Worm (Caenorhabditis elegans) whole organism, L4 larva: Measurements from ENCODE around the gene T22C8.6.
A peak's percentile ranks its signal among the peaks of the same experiment; 100 is the strongest.

Experiments
- F49E8.2 ChIP-seq: sonication (generic microtip); optimal IDR thresholded peaks from 2 replicates; lab custom pipeline; 2016; ENCODE audit warnings: missing compliant biosample characterization, mild to moderate bottlenecking, missing genetic modification characterization, borderline replicate concordance
- T26A8.4 ChIP-seq: fragments of 200-800 bp; sonication (Bioruptor generic); IDR thresholded peaks from 2 replicates; pipeline ENCODE4 v1.3.6; 2022; ENCODE audit warnings: missing genetic modification characterization, missing compliant biosample characterization
- ZK337.2 ChIP-seq: fragments of 200-800 bp; sonication (Bioruptor generic); IDR thresholded peaks from 2 replicates; pipeline ENCODE4 v1.3.6; 2022; ENCODE audit warnings: missing genetic modification reagents, missing genetic modification characterization, missing compliant biosample characterization
- aha-1 ChIP-seq: fragments of 150-350 bp; peaks from one replicate; lab custom pipeline; 2014; ENCODE audit warnings: missing biosample characterization, missing genetic modification characterization
- aly-2 ChIP-seq: sonication (generic microtip); optimal IDR thresholded peaks from 2 replicates; lab custom pipeline; 2018; ENCODE audit warnings: missing biosample characterization, missing genetic modification characterization
- ceh-44 ChIP-seq: fragments of 200-800 bp; sonication (Bioruptor generic); IDR thresholded peaks from 2 replicates; pipeline ENCODE4 v1.3.6; 2022; ENCODE audit warnings: missing genetic modification reagents, missing genetic modification characterization, missing compliant biosample characterization
- ces-1 ChIP-seq: fragments of 150-350 bp; sonication (generic microtip); optimal IDR thresholded peaks from 4 replicates; lab custom pipeline; 2014; ENCODE audit warnings: missing biosample characterization, missing genetic modification reagents, missing genetic modification characterization
- ctbp-1 ChIP-seq: fragments of 200-800 bp; sonication (Bioruptor generic); IDR thresholded peaks from 2 replicates; pipeline ENCODE4 v1.3.6; 2022; ENCODE audit warnings: missing genetic modification reagents, missing genetic modification characterization, missing compliant biosample characterization
- daf-16 ChIP-seq, 3 experiments: sonication (generic microtip); optimal IDR thresholded peaks; 2 replicates each; lab custom pipeline; 2016 to 2017; ENCODE audit warnings: missing genetic modification characterization in 3 of 3, missing genetic modification reagents in 3 of 3, mild to moderate bottlenecking in 2 of 3, missing compliant biosample characterization in 2 of 3, missing biosample characterization in 1 of 3, moderate library complexity in 1 of 3
- dmd-8 ChIP-seq: fragments of 200-800 bp; sonication (Bioruptor generic); IDR thresholded peaks from 2 replicates; pipeline ENCODE4 v1.3.6; 2022; ENCODE audit warnings: missing genetic modification characterization, missing compliant biosample characterization
- dmd-9 ChIP-seq: fragments of 200-800 bp; sonication (Bioruptor generic); IDR thresholded peaks from 2 replicates; pipeline ENCODE4 v1.3.6; 2022; ENCODE audit warnings: missing genetic modification reagents, missing genetic modification characterization, missing compliant biosample characterization
- dpl-1 ChIP-seq: fragments of 150-350 bp; optimal IDR thresholded peaks from 2 replicates; lab custom pipeline; 2014; ENCODE audit warnings: missing biosample characterization, missing genetic modification reagents, missing genetic modification characterization
- dve-1 ChIP-seq: sonication (generic microtip); optimal IDR thresholded peaks from 2 replicates; lab custom pipeline; 2017; ENCODE audit warnings: antibody characterized with exemption, mild to moderate bottlenecking, missing genetic modification characterization, missing compliant biosample characterization; ENCODE audit not compliant: insufficient read depth
- fkh-10 ChIP-seq: fragments of 150-350 bp; optimal IDR thresholded peaks from 2 replicates; lab custom pipeline; 2014; ENCODE audit warnings: missing biosample characterization, missing genetic modification reagents, missing genetic modification characterization
- hif-1 ChIP-seq, 2 experiments: sonication (generic microtip); optimal IDR thresholded peaks; 2 replicates each; lab custom pipeline; 2016 to 2017; ENCODE audit warnings: missing compliant biosample characterization in 2 of 2, missing genetic modification characterization in 2 of 2, missing genetic modification reagents in 2 of 2, missing genotype in 2 of 2, mild to moderate bottlenecking in 1 of 2
- hlh-11 ChIP-seq: fragments of 200-800 bp; sonication (Bioruptor generic); optimal IDR thresholded peaks from 2 replicates; lab custom pipeline; 2018; ENCODE audit warnings: mild to moderate bottlenecking, missing genetic modification characterization, missing compliant biosample characterization
- hlh-30 ChIP-seq: sonication (generic microtip); optimal IDR thresholded peaks from 2 replicates; lab custom pipeline; 2017; ENCODE audit warnings: antibody characterized with exemption, mild to moderate bottlenecking, missing genetic modification characterization, missing compliant biosample characterization; ENCODE audit not compliant: insufficient read depth
- lin-39 ChIP-seq: fragments of 150-350 bp; optimal IDR thresholded peaks from 2 replicates; lab custom pipeline; 2014; ENCODE audit warnings: missing biosample characterization, missing genetic modification reagents, missing genetic modification characterization
- lsy-2 ChIP-seq, 2 experiments: fragments of 150-350 bp in 1 of 2; sonication (generic microtip) in 1 of 2; optimal IDR thresholded peaks; 2 replicates each; lab custom pipeline; 2014 to 2017; ENCODE audit warnings: missing biosample characterization in 2 of 2, missing genetic modification characterization in 2 of 2
- madf-5 ChIP-seq, 2 experiments: fragments of 200-800 bp; sonication (Bioruptor generic); IDR thresholded peaks; 2 replicates each; pipeline ENCODE4 v1.3.6; 2022; ENCODE audit warnings: missing compliant biosample characterization in 2 of 2, missing genetic modification characterization in 2 of 2
- mdl-1 ChIP-seq, 2 experiments: fragments of 150-350 bp in 1 of 2; sonication (generic microtip) in 1 of 2; optimal IDR thresholded peaks; 2 replicates each; lab custom pipeline; 2014 to 2017; ENCODE audit warnings: missing biosample characterization in 2 of 2, missing genetic modification characterization in 2 of 2
- mep-1 ChIP-seq: fragments of 150-350 bp; sonication (generic microtip); optimal IDR thresholded peaks from 3 replicates; lab custom pipeline; 2014; ENCODE audit warnings: missing biosample characterization, missing genetic modification characterization
- mes-2 ChIP-seq: sonication (generic microtip); optimal IDR thresholded peaks from 2 replicates; lab custom pipeline; 2016; ENCODE audit warnings: missing genotype, mild to moderate bottlenecking, missing genetic modification characterization, missing compliant biosample characterization; ENCODE audit not compliant: poor library complexity, severe bottlenecking
- mxl-3 ChIP-seq: fragments of 200-800 bp; sonication (Bioruptor generic); optimal IDR thresholded peaks from 2 replicates; lab custom pipeline; 2018; ENCODE audit warnings: mild to moderate bottlenecking, missing genetic modification characterization, missing compliant biosample characterization
- nhr-25 ChIP-seq: sonication (generic microtip); optimal IDR thresholded peaks from 2 replicates; lab custom pipeline; 2017; ENCODE audit warnings: missing genetic modification characterization, mild to moderate bottlenecking, missing compliant biosample characterization, antibody characterized with exemption, moderate library complexity, borderline replicate concordance; ENCODE audit not compliant: insufficient read depth
- nhr-28 ChIP-seq: fragments of 150-350 bp; optimal IDR thresholded peaks from 2 replicates; lab custom pipeline; 2014; ENCODE audit warnings: missing biosample characterization, missing genetic modification characterization
- nhr-41 ChIP-seq: fragments of 200-800 bp; sonication (Bioruptor generic); IDR thresholded peaks from 2 replicates; pipeline ENCODE4 v1.3.6; 2022; ENCODE audit warnings: missing genetic modification reagents, missing genetic modification characterization, missing compliant biosample characterization
- nhr-48 ChIP-seq: sonication (generic microtip); optimal IDR thresholded peaks from 2 replicates; lab custom pipeline; 2016; ENCODE audit warnings: mild to moderate bottlenecking, missing genetic modification characterization, missing compliant biosample characterization
- pha-4 ChIP-seq, 2 experiments: fragments of 150-350 bp in 1 of 2; fragments of 200-800 bp in 1 of 2; sonication (Bioruptor generic) in 1 of 2; IDR thresholded peaks in 1 of 2; optimal IDR thresholded peaks in 1 of 2; 2 replicates each; pipeline versions ENCODE4 v1.3.6 to Lab custom; 2014 to 2022; ENCODE audit warnings: missing genetic modification characterization in 2 of 2, missing genetic modification reagents in 2 of 2, missing biosample characterization in 1 of 2, missing compliant biosample characterization in 1 of 2
- rbr-2 ChIP-seq: sonication (generic microtip); optimal IDR thresholded peaks from 2 replicates; lab custom pipeline; 2016; ENCODE audit warnings: missing genotype, missing genetic modification characterization, missing compliant biosample characterization
- skn-1 ChIP-seq: fragments of 150-350 bp; optimal IDR thresholded peaks from 2 replicates; lab custom pipeline; 2014; ENCODE audit warnings: missing biosample characterization, missing genetic modification characterization
- tag-97 ChIP-seq: fragments of 200-800 bp; sonication (Bioruptor generic); IDR thresholded peaks from 2 replicates; pipeline ENCODE4 v1.3.6; 2022; ENCODE audit warnings: missing genetic modification characterization, missing compliant biosample characterization
- unc-62 ChIP-seq, 3 experiments: fragments of 150-350 bp in 1 of 3; sonication (generic microtip); optimal IDR thresholded peaks in 2 of 3; peaks in 1 of 3; 1 replicate in 1 of 3; 2 replicates in 2 of 3; lab custom pipeline; 2014 to 2017; ENCODE audit warnings: missing biosample characterization in 3 of 3, missing genetic modification characterization in 3 of 3, missing genetic modification reagents in 3 of 3, missing genotype in 1 of 3
- vab-7 ChIP-seq: fragments of 200-800 bp; sonication (Bioruptor generic); IDR thresholded peaks from 2 replicates; pipeline ENCODE4 v1.3.6; 2022; ENCODE audit warnings: missing genetic modification reagents, missing genetic modification characterization, missing compliant biosample characterization

T22C8.6 gene

ce11 chrII:8588442-8588841 lies 41.6 kb downstream of the T22C8.6 start:
- TF ChIP-seq lin-39 (tag; lab: Kevin White, UChicago) (no peak), aha-1 (tag; lab: Kevin White, UChicago) (peak; percentile 41)

DNA sequence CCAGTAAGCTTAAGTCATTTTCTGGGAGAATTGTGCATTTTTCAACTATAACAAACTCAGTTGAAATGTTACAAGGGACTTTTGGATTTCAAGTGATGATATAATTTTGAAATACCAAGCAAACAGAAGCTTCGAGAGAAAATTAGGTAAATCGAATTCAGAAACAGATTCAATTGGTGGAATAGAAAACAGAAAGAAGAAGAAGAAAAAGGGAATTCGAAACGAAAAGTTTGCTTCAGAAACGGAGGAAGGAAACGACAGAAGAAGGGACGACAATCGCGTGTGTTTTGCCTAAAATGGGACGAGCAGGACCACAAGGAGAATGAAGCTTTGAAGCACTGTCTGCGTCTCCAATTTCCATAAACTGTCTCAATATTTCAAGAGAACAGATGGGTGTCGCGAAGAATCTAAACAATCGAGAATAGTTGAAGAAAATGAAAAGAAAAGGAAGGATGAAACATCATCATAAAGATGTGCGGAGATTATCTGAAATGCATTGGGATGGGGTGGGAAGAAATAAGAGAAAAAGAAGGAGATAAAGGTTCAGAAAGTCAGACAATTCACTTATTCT lies 42.3 kb downstream of the T22C8.6 start:
- peak in 1 of 2 experiments; percentile 85 for TF ChIP-seq unc-62 (GFP tag; optimal IDR thresholded peaks at IDR 0.05 in 1 of 2; lab: Kevin White, UChicago)
- no peak for TF ChIP-seq unc-62 (tag; optimal IDR thresholded peaks at IDR 0.05; lab: Kevin White, UChicago)
- TF ChIP-seq nhr-41 (GFP tag; lab: Robert Waterston, UW) = no peak
- TF ChIP-seq dpl-1 (GFP tag; lab: Kevin White, UChicago) = no peak
- peak; percentile 13 for TF ChIP-seq dve-1 (tag; lab: Kevin White, UChicago)
- TF ChIP-seq ces-1 = peak; percentile 86
- TF ChIP-seq lsy-2 (tag; optimal IDR thresholded peaks at IDR 0.05; lab: Kevin White, UChicago) = peak; percentile 8 to 14
- TF ChIP-seq aha-1 (tag; lab: Kevin White, UChicago) = peak; percentile 94
- peak; percentile 26 for TF ChIP-seq fkh-10 (GFP tag; lab: Kevin White, UChicago)
- TF ChIP-seq F49E8.2 (tag; lab: Kevin White, UChicago) = no peak
- TF ChIP-seq madf-5 (GFP tag; IDR thresholded peaks at IDR 0.05; lab: Robert Waterston, UW) = no peak
- no peak for TF ChIP-seq tag-97 (GFP tag; lab: Robert Waterston, UW)

- TF ChIP-seq dmd-8 (GFP tag; lab: Robert Waterston, UW) (no peak), aly-2 (tag; lab: Kevin White, UChicago) (no peak), nhr-25 (tag; lab: Kevin White, UChicago) (peak; percentile 51), ceh-44 (no peak), ZK337.2 (GFP tag; lab: Robert Waterston, UW) (no peak), mes-2 (tag; lab: Kevin White, UChicago) (no peak), unc-62 (GFP tag; optimal IDR thresholded peaks at IDR 0.05 in 1 of 2; lab: Kevin White, UChicago) (no peak), unc-62 (tag; optimal IDR thresholded peaks at IDR 0.05; lab: Kevin White, UChicago) (no peak), aha-1 (tag; lab: Kevin White, UChicago) (peak; percentile 73), dmd-9 (GFP tag; lab: Robert Waterston, UW) (no peak)
- TF ChIP-seq, all 104 proteins: peak for 2
Measured at ce11 chrII:8585921-8586320, 44.2 kb downstream of the T22C8.6 start.

DNA sequence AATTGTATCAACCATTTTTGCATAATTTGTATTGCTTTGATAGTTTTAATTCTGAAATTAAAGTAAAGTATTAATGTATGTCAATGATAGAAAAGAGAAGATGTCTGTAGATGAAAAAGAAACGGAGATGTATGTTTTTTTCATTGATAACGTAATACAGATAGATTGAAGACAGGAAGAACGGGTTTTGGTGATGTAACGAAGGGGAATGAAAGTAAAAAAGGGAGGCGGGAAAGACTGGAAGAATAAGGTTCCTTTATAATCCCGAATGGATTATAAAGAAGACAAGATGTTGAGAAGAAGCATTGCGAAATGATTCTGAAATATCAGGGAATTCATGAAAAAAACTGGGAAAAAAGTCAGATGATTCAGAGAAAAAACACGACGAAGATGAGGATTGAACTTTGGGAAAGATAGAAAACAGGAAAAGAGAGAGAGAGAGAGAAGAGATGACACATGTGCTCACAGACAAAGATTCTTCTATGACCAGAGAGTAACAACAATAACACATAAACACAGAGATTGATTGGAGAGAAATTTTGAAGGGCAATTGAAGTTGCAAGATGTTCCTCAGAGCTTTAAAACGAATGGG lies 44.9 kb downstream of the T22C8.6 start, which contains the start of gene F54C9.11:
F54C9.11 (minus strand) TSS at position 51 of the 592 bp plus-strand sequence.
- TF ChIP-seq mdl-1 (tag; optimal IDR thresholded peaks at IDR 0.05; lab: Kevin White, UChicago) = peak in 1 of 2 experiments; percentile 55
- no peak for TF ChIP-seq pha-4 (GFP tag; IDR thresholded peaks at IDR 0.05; lab: Robert Waterston, UW)
- TF ChIP-seq pha-4 (tag; optimal IDR thresholded peaks at IDR 0.05; lab: Kevin White, UChicago) = no peak
- peak; percentile 53 for TF ChIP-seq mep-1
- no peak for TF ChIP-seq ZK337.2 (GFP tag; lab: Robert Waterston, UW)
- TF ChIP-seq T26A8.4 (GFP tag; lab: Robert Waterston, UW) = peak; percentile 83; the same call in 1 of the 2 replicates
- peak; percentile 4 for TF ChIP-seq mxl-3 (GFP tag; lab: Kevin White, UChicago)
- TF ChIP-seq rbr-2 (tag; lab: Kevin White, UChicago) = peak; percentile 18
- no peak for TF ChIP-seq ces-1
- no peak for TF ChIP-seq skn-1
- TF ChIP-seq hlh-11 (tag; lab: Kevin White, UChicago) = peak; percentile 65
- peak; percentile 57 for TF ChIP-seq hlh-30 (tag; lab: Kevin White, UChicago)
- peak; percentile 51 for TF ChIP-seq nhr-48 (tag; lab: Kevin White, UChicago)
- TF ChIP-seq lsy-2 (tag; optimal IDR thresholded peaks at IDR 0.05; lab: Kevin White, UChicago) = peak in 1 of 2 experiments; percentile 45
- peak in 1 of 2 experiments; percentile 57 for TF ChIP-seq daf-16 (GFP tag; optimal IDR thresholded peaks at IDR 0.05; lab: Kevin White, UChicago)
- TF ChIP-seq daf-16 (tag; optimal IDR thresholded peaks at IDR 0.05; lab: Kevin White, UChicago) = no peak
- peak; percentile 31 for TF ChIP-seq dve-1 (tag; lab: Kevin White, UChicago)
- TF ChIP-seq vab-7 (GFP tag; lab: Robert Waterston, UW) = no peak
- TF ChIP-seq ctbp-1 (GFP tag; lab: Robert Waterston, UW) = peak; percentile 43; the same call in 1 of the 2 replicates
- TF ChIP-seq nhr-28 (tag; lab: Kevin White, UChicago) = peak; percentile 16
- TF ChIP-seq hif-1 (tag; optimal IDR thresholded peaks at IDR 0.05; lab: Kevin White, UChicago) = peak in 1 of 2 experiments; percentile 24
